Worm (Caenorhabditis elegans): Measurements from ENCODE around the gene nlp-41.

- TF ChIP-seq ama-1 (optimal IDR thresholded peaks at IDR 0.05): no peak
- TF ChIP-seq ets-5 (GFP tag; IDR thresholded peaks at IDR 0.05): no peak
- TF ChIP-seq zag-1 (tag; optimal IDR thresholded peaks at IDR 0.05): no peak
- no peak for TF ChIP-seq aly-2 (tag; optimal IDR thresholded peaks at IDR 0.05)
- no peak for TF ChIP-seq unc-62 (GFP tag; optimal IDR thresholded peaks at IDR 0.05)
- no peak for TF ChIP-seq nhr-77 (tag; optimal IDR thresholded peaks at IDR 0.05)
Measured at ce11 chrII:14569322-14569721, 18.6 kb downstream of the nlp-41 start.

All from whole organism, L1 larva.